Worm (Caenorhabditis elegans) whole organism, young adult: ENCODE measurements around the gene fbxb-77.

ENCODE experiments used
- C06A6.2 ChIP-seq: fragments of 200-800 bp; sonication (Bioruptor generic); conservative IDR thresholded peaks from 2 replicates; pipeline ENCODE4 v1.3.6; 2022; ENCODE audit warnings: missing genetic modification characterization, missing compliant biosample characterization
- C17E4.6 ChIP-seq: fragments of 200-800 bp; sonication (Bioruptor generic); IDR thresholded peaks from 2 replicates; pipeline ENCODE4 v1.3.6; 2022; ENCODE audit warnings: missing genetic modification reagents, missing genetic modification characterization, missing compliant biosample characterization
- D2030.7 ChIP-seq: fragments of 200-800 bp; sonication (Bioruptor generic); IDR thresholded peaks from 2 replicates; pipeline ENCODE4 v1.3.6; 2022; ENCODE audit warnings: missing genetic modification reagents, missing genetic modification characterization, missing compliant biosample characterization
- F22D6.2 ChIP-seq: sonication (generic microtip); optimal IDR thresholded peaks from 2 replicates; lab custom pipeline; 2016; ENCODE audit warnings: mild to moderate bottlenecking, missing genetic modification characterization, missing compliant biosample characterization
- F33H1.4 ChIP-seq: fragments of 200-800 bp; sonication (Bioruptor generic); IDR thresholded peaks from 2 replicates; pipeline ENCODE4 v1.3.6; 2022; ENCODE audit warnings: missing genetic modification reagents, missing genetic modification characterization, missing compliant biosample characterization
- F37B4.10 ChIP-seq: fragments of 200-800 bp; sonication (Bioruptor generic); IDR thresholded peaks from 2 replicates; pipeline ENCODE4 v1.3.6; 2022; ENCODE audit warnings: missing genetic modification characterization, missing compliant biosample characterization
- T07F8.4 ChIP-seq: sonication (generic microtip); optimal IDR thresholded peaks from 2 replicates; lab custom pipeline; 2016; ENCODE audit warnings: mild to moderate bottlenecking, missing genetic modification characterization, moderate library complexity, missing compliant biosample characterization
- Y53G8AR.9 ChIP-seq: fragments of 200-800 bp; sonication (Bioruptor generic); conservative IDR thresholded peaks from 2 replicates; pipeline ENCODE4 v1.3.6; 2022; ENCODE audit warnings: missing genetic modification reagents, missing genetic modification characterization, missing compliant biosample characterization
- Y67H2A.10 ChIP-seq: fragments of 200-800 bp; sonication (Bioruptor generic); conservative IDR thresholded peaks from 2 replicates; pipeline ENCODE4 v1.3.6; 2022; ENCODE audit warnings: missing genetic modification reagents, missing genetic modification characterization, missing compliant biosample characterization
- Y79H2A.3 ChIP-seq: fragments of 200-800 bp; sonication (Bioruptor generic); conservative IDR thresholded peaks from 2 replicates; pipeline ENCODE4 v1.3.6; 2022; ENCODE audit warnings: missing genetic modification reagents, missing genetic modification characterization, missing compliant biosample characterization
- Y95B8A.8 ChIP-seq: fragments of 200-800 bp; sonication (Bioruptor generic); IDR thresholded peaks from 2 replicates; pipeline ENCODE4 v1.3.6; 2022; ENCODE audit warnings: missing genetic modification reagents, missing genetic modification characterization, missing compliant biosample characterization
- aptf-3 ChIP-seq: fragments of 200-800 bp; sonication (Bioruptor generic); IDR thresholded peaks from 2 replicates; pipeline ENCODE4 v1.3.6; 2022; ENCODE audit warnings: missing genetic modification characterization, missing compliant biosample characterization
- atf-7 ChIP-seq: sonication (generic microtip); optimal IDR thresholded peaks from 2 replicates; lab custom pipeline; 2017; ENCODE audit warnings: mild to moderate bottlenecking, missing genetic modification characterization, missing compliant biosample characterization
- attf-3 ChIP-seq: fragments of 200-800 bp; sonication (Bioruptor generic); conservative IDR thresholded peaks from 2 replicates; pipeline ENCODE4 v1.3.6; 2022; ENCODE audit warnings: missing genetic modification reagents, missing genetic modification characterization, missing compliant biosample characterization
- attf-5 ChIP-seq: fragments of 200-800 bp; sonication (Bioruptor generic); optimal IDR thresholded peaks from 2 replicates; lab custom pipeline; 2018; ENCODE audit warnings: mild to moderate bottlenecking, missing genetic modification characterization, missing compliant biosample characterization
- bed-1 ChIP-seq: fragments of 200-800 bp; sonication (Bioruptor generic); IDR thresholded peaks from 2 replicates; pipeline ENCODE4 v1.3.6; 2022; ENCODE audit warnings: missing genetic modification reagents, missing genetic modification characterization, missing compliant biosample characterization
- bed-2 ChIP-seq: fragments of 200-800 bp; sonication (Bioruptor generic); IDR thresholded peaks from 2 replicates; pipeline ENCODE4 v1.3.6; 2022; ENCODE audit warnings: missing genetic modification reagents, missing genetic modification characterization, missing compliant biosample characterization
- cebp-1 ChIP-seq, 2 experiments: fragments of 200-800 bp in 1 of 2; sonication (Bioruptor generic) in 1 of 2; sonication (generic microtip) in 1 of 2; IDR thresholded peaks in 1 of 2; optimal IDR thresholded peaks in 1 of 2; 2 replicates each; pipeline versions ENCODE4 v1.3.6 to Lab custom; 2017 to 2022; ENCODE audit warnings: missing compliant biosample characterization in 2 of 2, missing genetic modification characterization in 2 of 2, mild to moderate bottlenecking in 1 of 2, missing genetic modification reagents in 1 of 2, moderate library complexity in 1 of 2
- ceh-100 ChIP-seq: fragments of 200-800 bp; sonication (Bioruptor generic); IDR thresholded peaks from 2 replicates; pipeline ENCODE4 v1.3.6; 2022; ENCODE audit warnings: missing genetic modification reagents, missing genetic modification characterization, missing compliant biosample characterization
- ceh-91 ChIP-seq: fragments of 200-800 bp; sonication (Bioruptor generic); IDR thresholded peaks from 2 replicates; pipeline ENCODE4 v1.3.6; 2022; ENCODE audit warnings: missing genetic modification reagents, missing genetic modification characterization, missing compliant biosample characterization
- dox-1 ChIP-seq: fragments of 200-800 bp; sonication (Bioruptor generic); IDR thresholded peaks from 2 replicates; pipeline ENCODE4 v1.3.6; 2022; ENCODE audit warnings: missing genetic modification reagents, missing genetic modification characterization, missing compliant biosample characterization
- egl-44 ChIP-seq: fragments of 200-800 bp; sonication (Bioruptor generic); IDR thresholded peaks from 2 replicates; pipeline ENCODE4 v1.3.6; 2022; ENCODE audit warnings: missing genetic modification reagents, missing genetic modification characterization, missing compliant biosample characterization
- egrh-3 ChIP-seq: fragments of 200-800 bp; sonication (Bioruptor generic); IDR thresholded peaks from 2 replicates; pipeline ENCODE4 v1.3.6; 2022; ENCODE audit warnings: missing genetic modification reagents, missing genetic modification characterization, missing compliant biosample characterization
- ekl-4 ChIP-seq: fragments of 200-800 bp; sonication (Bioruptor generic); IDR thresholded peaks from 2 replicates; pipeline ENCODE4 v1.3.6; 2022; ENCODE audit warnings: missing genetic modification reagents, missing genetic modification characterization, missing compliant biosample characterization
- hmg-1.2 ChIP-seq: fragments of 200-800 bp; sonication (Bioruptor generic); IDR thresholded peaks from 2 replicates; pipeline ENCODE4 v1.3.6; 2022; ENCODE audit warnings: missing genetic modification reagents, missing genetic modification characterization, missing compliant biosample characterization
- hmg-20 ChIP-seq: fragments of 200-800 bp; sonication (Bioruptor generic); IDR thresholded peaks from 2 replicates; pipeline ENCODE4 v1.3.6; 2022; ENCODE audit warnings: missing genetic modification reagents, missing genetic modification characterization, missing compliant biosample characterization
- hsf-1 ChIP-seq: fragments of 200-800 bp; sonication (Bioruptor generic); IDR thresholded peaks from 2 replicates; pipeline ENCODE4 v1.3.6; 2022; ENCODE audit warnings: missing genetic modification reagents, missing genetic modification characterization, missing compliant biosample characterization
- let-526 ChIP-seq: fragments of 200-800 bp; sonication (Bioruptor generic); IDR thresholded peaks from 2 replicates; pipeline ENCODE4 v1.3.6; 2022; ENCODE audit warnings: missing genetic modification reagents, missing genetic modification characterization, missing compliant biosample characterization
- lin-26 ChIP-seq: fragments of 200-800 bp; sonication (Bioruptor generic); IDR thresholded peaks from 2 replicates; pipeline ENCODE4 v1.3.6; 2022; ENCODE audit warnings: missing genetic modification reagents, missing genetic modification characterization, missing compliant biosample characterization
- lin-54 ChIP-seq: fragments of 200-800 bp; sonication (Bioruptor generic); optimal IDR thresholded peaks from 2 replicates; lab custom pipeline; 2018; ENCODE audit warnings: mild to moderate bottlenecking, missing genetic modification characterization, missing compliant biosample characterization
- lsl-1 ChIP-seq: fragments of 200-800 bp; sonication (Bioruptor generic); optimal IDR thresholded peaks from 2 replicates; lab custom pipeline; 2018; ENCODE audit warnings: mild to moderate bottlenecking, missing genetic modification characterization, moderate library complexity, missing compliant biosample characterization
- madf-3 ChIP-seq: fragments of 200-800 bp; sonication (Bioruptor generic); IDR thresholded peaks from 2 replicates; pipeline ENCODE4 v1.3.6; 2022; ENCODE audit warnings: missing genetic modification reagents, missing genetic modification characterization, missing compliant biosample characterization
- madf-6 ChIP-seq: fragments of 200-800 bp; sonication (Bioruptor generic); IDR thresholded peaks from 2 replicates; pipeline ENCODE4 v1.3.6; 2022; ENCODE audit warnings: missing genetic modification reagents, missing genetic modification characterization, missing compliant biosample characterization
- madf-8 ChIP-seq: fragments of 200-800 bp; sonication (Bioruptor generic); conservative IDR thresholded peaks from 2 replicates; pipeline ENCODE4 v1.3.6; 2022; ENCODE audit warnings: missing genetic modification reagents, missing genetic modification characterization, missing compliant biosample characterization
- mcd-1 ChIP-seq: fragments of 200-800 bp; sonication (Bioruptor generic); IDR thresholded peaks from 2 replicates; pipeline ENCODE4 v1.3.6; 2022; ENCODE audit warnings: missing genetic modification reagents, missing genetic modification characterization, missing compliant biosample characterization
- nfyb-1 ChIP-seq: fragments of 200-800 bp; sonication (Bioruptor generic); IDR thresholded peaks from 2 replicates; pipeline ENCODE4 v1.3.6; 2022; ENCODE audit warnings: missing genetic modification reagents, missing genetic modification characterization, missing compliant biosample characterization
- nhr-80 ChIP-seq: sonication (generic microtip); optimal IDR thresholded peaks from 2 replicates; lab custom pipeline; 2016; ENCODE audit warnings: missing genetic modification characterization, missing compliant biosample characterization
- rcor-1 ChIP-seq: fragments of 200-800 bp; sonication (Bioruptor generic); IDR thresholded peaks from 2 replicates; pipeline ENCODE4 v1.3.6; 2022; ENCODE audit warnings: missing genetic modification reagents, missing genetic modification characterization, missing compliant biosample characterization
- sea-2 ChIP-seq: fragments of 200-800 bp; sonication (Bioruptor generic); IDR thresholded peaks from 2 replicates; pipeline ENCODE4 v1.3.6; 2022; ENCODE audit warnings: missing genetic modification characterization, missing compliant biosample characterization
- ztf-28 ChIP-seq: fragments of 200-800 bp; sonication (Bioruptor generic); IDR thresholded peaks from 2 replicates; pipeline ENCODE4 v1.3.6; 2022; ENCODE audit warnings: missing genetic modification reagents, missing genetic modification characterization, missing compliant biosample characterization

fbxb-77 gene

DNA sequence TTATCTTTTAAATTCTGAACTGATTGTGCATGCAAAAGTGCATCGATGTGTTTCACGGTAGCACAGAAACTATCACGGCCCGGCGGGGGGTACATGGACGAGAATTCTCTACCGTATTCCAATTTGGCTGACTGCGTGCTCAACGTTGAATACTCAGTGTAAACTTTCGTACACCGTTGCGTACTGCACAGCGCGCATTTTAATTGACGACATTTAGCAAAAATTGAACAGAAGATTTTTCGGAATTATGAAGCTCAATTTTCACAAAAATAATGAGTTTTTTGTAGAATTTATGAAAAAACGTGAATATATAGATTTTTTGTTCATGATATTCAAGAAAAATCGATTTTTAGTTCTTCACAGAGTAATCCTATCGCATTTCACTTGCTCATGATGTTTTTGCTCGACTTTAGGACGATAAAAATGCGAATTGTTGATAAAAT lies 30.5 kb downstream of the fbxb-77 start (continued):
- TF ChIP-seq madf-6 (GFP tag; lab: Robert Waterston, UW) (peak; percentile 89), rcor-1 (GFP tag; lab: Robert Waterston, UW) (peak; percentile 99), F22D6.2 (tag; lab: Kevin White, UChicago) (peak; percentile 88)
- TF ChIP-seq, all 124 proteins: peak for 86; not testable (repeated sequence) for 38

DNA sequence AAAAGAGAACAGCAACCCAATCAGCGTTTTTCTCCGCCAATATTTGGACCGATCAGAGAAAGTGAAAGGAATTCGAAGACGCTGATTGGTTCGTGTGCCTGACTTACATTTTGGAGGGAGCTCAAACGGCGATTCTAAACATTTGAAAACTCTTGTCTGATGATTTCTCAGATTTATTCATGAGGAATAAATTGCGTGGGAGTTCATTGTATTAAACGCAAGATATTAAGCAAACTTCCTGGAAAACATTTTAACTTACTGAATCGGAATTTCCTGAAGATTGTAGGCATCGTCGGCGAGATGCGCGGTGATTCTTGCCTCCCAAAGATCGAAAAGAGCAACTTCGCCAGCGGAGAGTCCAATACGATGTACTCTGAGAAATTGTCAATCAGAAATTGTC lies 31.4 kb downstream of the fbxb-77 start, which contains the start of gene K08F11.1:
K08F11.1 (plus strand) TSS at position 301 of the 400 bp plus-strand sequence.
- no peak for TF ChIP-seq hmg-20
- TF ChIP-seq aptf-3, result no peak
- no peak for TF ChIP-seq Y67H2A.10 (GFP tag; lab: Robert Waterston, UW)
- no peak for TF ChIP-seq atf-7 (tag; lab: Kevin White, UChicago)

DNA sequence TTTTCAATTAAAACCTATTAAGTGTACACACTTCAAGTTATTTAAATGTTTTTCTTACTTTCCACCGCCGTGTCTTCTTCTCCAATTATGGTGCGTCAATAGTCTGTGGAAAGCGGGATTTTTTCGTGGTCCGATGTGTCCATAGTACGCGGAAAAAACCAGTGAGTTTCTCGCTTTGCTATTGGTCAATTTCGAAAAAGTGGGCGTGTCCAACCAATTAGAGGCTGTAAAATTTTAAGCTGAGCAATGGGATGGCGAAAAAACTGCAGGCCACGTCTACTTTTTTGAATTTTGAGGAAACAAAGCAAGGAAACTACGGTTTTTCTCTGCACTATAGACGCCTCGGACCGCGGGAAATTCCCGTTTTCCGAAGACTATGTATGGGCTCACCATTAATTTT lies 32.3 kb downstream of the fbxb-77 start:
- TF ChIP-seq nhr-80 (tag; lab: Kevin White, UChicago) (no peak), bed-1 (GFP tag; lab: Robert Waterston, UW) (no peak), T07F8.4 (tag; lab: Kevin White, UChicago) (no peak), ztf-28 (no peak)

DNA sequence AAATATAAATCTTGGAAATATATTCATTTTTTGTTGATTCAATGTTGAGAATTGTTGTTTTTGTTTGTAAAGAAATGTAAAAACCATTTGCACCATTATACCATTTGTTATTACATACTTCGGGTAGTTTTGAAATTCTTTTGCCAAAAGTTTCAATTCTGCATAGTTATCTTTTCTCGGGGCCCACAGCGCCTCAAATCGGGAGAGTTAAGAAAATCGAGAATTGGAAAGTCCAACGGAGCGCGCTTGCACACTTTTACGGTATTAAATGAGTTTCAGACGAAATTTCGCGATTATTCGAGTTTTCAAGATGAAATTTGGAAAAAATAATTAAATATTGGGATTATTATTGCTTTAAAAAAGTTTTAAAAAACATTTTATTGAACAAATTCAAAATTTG lies 34.7 kb downstream of the fbxb-77 start:
- TF ChIP-seq mcd-1 (peak; percentile 52), hmg-1.2 (peak; percentile 33; the same call in 1 of the 2 replicates)

DNA sequence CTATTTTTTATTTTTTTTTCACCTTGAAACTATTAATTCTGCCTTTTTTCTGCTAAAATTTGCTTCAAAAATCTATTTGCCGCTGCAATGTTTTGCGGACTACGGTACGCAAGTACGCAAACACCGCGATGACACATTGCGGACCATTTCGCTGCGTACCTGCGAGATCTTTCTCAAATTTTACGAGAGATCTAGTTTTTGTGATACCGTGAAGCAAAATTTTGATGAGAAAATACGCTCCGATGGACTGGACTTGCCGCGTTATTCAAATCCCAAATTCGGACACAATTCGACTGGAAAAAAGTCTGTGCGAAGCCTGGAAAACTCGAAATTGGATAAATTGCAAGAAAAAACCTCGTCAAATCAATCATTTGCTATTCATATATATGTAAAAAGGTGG lies 35.4 kb downstream of the fbxb-77 start:
- TF ChIP-seq ceh-91 (GFP tag; lab: Robert Waterston, UW), result peak; percentile 90
- peak; percentile 89 for TF ChIP-seq let-526 (GFP tag; lab: Robert Waterston, UW)
- TF ChIP-seq nfyb-1 (GFP tag; lab: Robert Waterston, UW), result peak; percentile 98
- TF ChIP-seq Y53G8AR.9, result peak; percentile 94
- TF ChIP-seq sea-2 (GFP tag; lab: Robert Waterston, UW), result peak; percentile 78; the same call in 1 of the 2 replicates
- TF ChIP-seq dox-1, result peak; percentile 98
- peak; percentile 88 for TF ChIP-seq ceh-100 (GFP tag; lab: Robert Waterston, UW)
- TF ChIP-seq cebp-1 (GFP tag; IDR thresholded peaks at IDR 0.05; lab: Robert Waterston, UW), result peak; percentile 91
- peak; percentile 53 for TF ChIP-seq cebp-1 (tag; optimal IDR thresholded peaks at IDR 0.05; lab: Kevin White, UChicago)
- TF ChIP-seq attf-5, result peak; percentile 50
- TF ChIP-seq C17E4.6 (GFP tag; lab: Robert Waterston, UW), result peak; percentile 80
- TF ChIP-seq lin-54 (GFP tag; lab: Kevin White, UChicago), result peak; percentile 67
- TF ChIP-seq egrh-3 (GFP tag; lab: Robert Waterston, UW), result peak; percentile 63
- peak; percentile 80 for TF ChIP-seq D2030.7 (GFP tag; lab: Robert Waterston, UW)
- TF ChIP-seq Y95B8A.8, result peak; percentile 87; the same call in 1 of the 2 replicates
- TF ChIP-seq lsl-1 (GFP tag; lab: Kevin White, UChicago), result peak; percentile 12
- TF ChIP-seq hmg-1.2, result peak; percentile 98
- TF ChIP-seq ekl-4 (GFP tag; lab: Robert Waterston, UW), result peak; percentile 89
- TF ChIP-seq hsf-1 (GFP tag; lab: Robert Waterston, UW), result peak; percentile 78
- peak; percentile 93; the same call in 1 of the 2 replicates for TF ChIP-seq F37B4.10
- peak; percentile 88 for TF ChIP-seq egl-44 (GFP tag; lab: Robert Waterston, UW)
- peak; percentile 93 for TF ChIP-seq bed-2 (GFP tag; lab: Robert Waterston, UW)
- peak; percentile 66; the same call in 1 of the 2 replicates for TF ChIP-seq hmg-20
- peak; percentile 42; the same call in 1 of the 2 replicates for TF ChIP-seq madf-8
- peak; percentile 91 for TF ChIP-seq C06A6.2
- peak; percentile 44 for TF ChIP-seq madf-6 (GFP tag; lab: Robert Waterston, UW)
- TF ChIP-seq lin-26 (GFP tag; lab: Robert Waterston, UW), result peak; percentile 70; the same call in 1 of the 2 replicates
- peak; percentile 90 for TF ChIP-seq madf-3 (GFP tag; lab: Robert Waterston, UW)
- peak; percentile 83 for TF ChIP-seq F33H1.4 (GFP tag; lab: Robert Waterston, UW)
- peak; percentile 80 for TF ChIP-seq attf-3 (GFP tag; lab: Robert Waterston, UW)
- TF ChIP-seq Y79H2A.3 (GFP tag; lab: Robert Waterston, UW), result peak; percentile 79
